Fruit fly (Drosophila melanogaster) whole organism, embryonic: ENCODE data around the gene Rab9.

Experiments used
- Atf-2 ChIP-seq: fragments of 200-800 bp; sonication (Bioruptor generic); optimal IDR thresholded peaks from 2 replicates; lab custom pipeline; 2016; ENCODE audit warnings: missing biosample characterization, missing genetic modification characterization
- Atf3 ChIP-seq: fragments of 200-800 bp; sonication (Bioruptor generic); optimal IDR thresholded peaks from 3 replicates; lab custom pipeline; 2016; ENCODE audit warnings: missing biosample characterization, missing genetic modification characterization
- CG10431 ChIP-seq: fragments of 200-800 bp; sonication (Bioruptor generic); optimal IDR thresholded peaks from 3 replicates; lab custom pipeline; 2018; ENCODE audit warnings: missing biosample characterization, mild to moderate bottlenecking, missing genetic modification characterization
- CG11456 ChIP-seq: fragments of 200-800 bp; sonication (Bioruptor generic); IDR thresholded peaks from 3 replicates; pipeline ENCODE4 v1.3.6; 2022; ENCODE audit warnings: missing biosample characterization, missing genetic modification characterization
- CG1233 ChIP-seq: fragments of 200-800 bp; sonication (Bioruptor generic); optimal IDR thresholded peaks from 4 replicates; lab custom pipeline; 2018; ENCODE audit warnings: missing biosample characterization, mild to moderate bottlenecking, missing genetic modification characterization
- CG12942 ChIP-seq: fragments of 200-800 bp; sonication (Bioruptor generic); optimal IDR thresholded peaks from 3 replicates; lab custom pipeline; 2016; ENCODE audit warnings: missing biosample characterization, missing genetic modification characterization
- CG13123 ChIP-seq: fragments of 200-800 bp; sonication (Bioruptor generic); optimal IDR thresholded peaks from 2 replicates; lab custom pipeline; 2016; ENCODE audit warnings: missing biosample characterization, missing genetic modification characterization
- CG15011 ChIP-seq: fragments of 200-800 bp; sonication (Bioruptor generic); optimal IDR thresholded peaks from 3 replicates; lab custom pipeline; 2018; ENCODE audit warnings: missing biosample characterization, mild to moderate bottlenecking, missing genetic modification characterization
- CG1603 ChIP-seq: fragments of 200-800 bp; sonication (Bioruptor generic); optimal IDR thresholded peaks from 2 replicates; lab custom pipeline; 2019; ENCODE audit warnings: missing biosample characterization, mild to moderate bottlenecking, missing genetic modification characterization, moderate library complexity
- CG17328 ChIP-seq: fragments of 200-800 bp; sonication (Bioruptor generic); IDR thresholded peaks from 2 replicates; pipeline ENCODE4 v1.3.6; 2022; ENCODE audit warnings: missing biosample characterization, missing genetic modification characterization
- CG18262 ChIP-seq: fragments of 200-800 bp; optimal IDR thresholded peaks from 3 replicates; lab custom pipeline; 2019; ENCODE audit warnings: missing biosample characterization, mild to moderate bottlenecking, missing genetic modification characterization, moderate library complexity
- CG2129 ChIP-seq: fragments of 200-800 bp; sonication (Bioruptor generic); IDR thresholded peaks from 2 replicates; pipeline ENCODE4 v1.3.6; 2022; ENCODE audit warnings: missing biosample characterization, missing genetic modification characterization; ENCODE audit not compliant: partially characterized antibody
- CG3065 ChIP-seq: fragments of 200-800 bp; sonication (Bioruptor generic); optimal IDR thresholded peaks from 2 replicates; lab custom pipeline; 2016; ENCODE audit warnings: missing biosample characterization, missing genetic modification characterization
- CG3847 ChIP-seq: fragments of 200-800 bp; sonication (Bioruptor generic); IDR thresholded peaks from 2 replicates; pipeline ENCODE4 v1.3.6; 2022; ENCODE audit warnings: missing biosample characterization, missing genetic modification characterization
- CG7271 ChIP-seq: fragments of 200-800 bp; sonication (Bioruptor generic); optimal IDR thresholded peaks from 2 replicates; lab custom pipeline; 2018; ENCODE audit warnings: missing biosample characterization, mild to moderate bottlenecking, missing genetic modification characterization, moderate library complexity
- CG7372 ChIP-seq: fragments of 200-800 bp; sonication (Bioruptor generic); IDR thresholded peaks from 2 replicates; pipeline ENCODE4 v1.3.6; 2022; ENCODE audit warnings: missing biosample characterization, missing genetic modification characterization
- CG8290 ChIP-seq, 3 experiments: fragments of 200-800 bp; sonication (Bioruptor generic); optimal IDR thresholded peaks; 2 replicates each; lab custom pipeline; 2016 to 2019; ENCODE audit warnings: missing biosample characterization in 3 of 3, missing genetic modification characterization in 3 of 3, mild to moderate bottlenecking in 2 of 3, moderate library complexity in 1 of 3
- Dad ChIP-seq: fragments of 200-800 bp; sonication (Bioruptor generic); optimal IDR thresholded peaks from 3 replicates; lab custom pipeline; 2016; ENCODE audit warnings: missing biosample characterization, missing genetic modification characterization
- Eip74EF ChIP-seq, 2 experiments: fragments of 200-800 bp in 1 of 2; fragments of >200 bp in 1 of 2; sonication (Bioruptor generic) in 1 of 2; optimal IDR thresholded peaks; 2 replicates each; lab custom pipeline; 2017 to 2019; ENCODE audit warnings: missing biosample characterization in 2 of 2, missing genetic modification characterization in 2 of 2, mild to moderate bottlenecking in 1 of 2, moderate library complexity in 1 of 2
- Ets97D ChIP-seq: fragments of 200-800 bp; sonication (Bioruptor generic); optimal IDR thresholded peaks from 3 replicates; lab custom pipeline; 2016; ENCODE audit warnings: missing biosample characterization, missing genetic modification characterization
- Fer3 ChIP-seq: fragments of 200-800 bp; sonication (Bioruptor generic); optimal IDR thresholded peaks from 2 replicates; lab custom pipeline; 2018; ENCODE audit warnings: missing biosample characterization, mild to moderate bottlenecking, missing genetic modification characterization, moderate library complexity
- Gug ChIP-seq: fragments of 200-800 bp; sonication (Bioruptor generic); IDR thresholded peaks from 4 replicates; pipeline ENCODE4 v1.3.6; 2022; ENCODE audit warnings: missing biosample characterization, missing genetic modification characterization
- HLH54F ChIP-seq: fragments of 200-800 bp; sonication (Bioruptor generic); optimal IDR thresholded peaks from 3 replicates; lab custom pipeline; 2016; ENCODE audit warnings: missing biosample characterization, missing genetic modification characterization
- Jarid2 ChIP-seq: fragments of 200-800 bp; sonication (Bioruptor generic); optimal IDR thresholded peaks from 3 replicates; lab custom pipeline; 2017; ENCODE audit warnings: mild to moderate bottlenecking, missing biosample characterization, missing genetic modification reagents, missing genetic modification characterization
- Lpt ChIP-seq: fragments of >200 bp; optimal IDR thresholded peaks from 2 replicates; lab custom pipeline; 2018; ENCODE audit warnings: missing biosample characterization, missing genetic modification characterization
- Ptx1 ChIP-seq: fragments of 200-800 bp; sonication (Bioruptor generic); IDR thresholded peaks from 2 replicates; pipeline ENCODE4 v1.3.6; 2022; ENCODE audit warnings: missing biosample characterization, missing genetic modification characterization
- Scr ChIP-seq: fragments of 200-800 bp; sonication (Bioruptor generic); IDR thresholded peaks from 2 replicates; pipeline ENCODE4 v1.3.6; 2022; ENCODE audit warnings: missing biosample characterization, missing genetic modification characterization; ENCODE audit not compliant: partially characterized antibody
- Taf1 ChIP-seq: fragments of 200-800 bp; sonication (Bioruptor generic); IDR thresholded peaks from 2 replicates; pipeline ENCODE4 v1.3.6; 2022; ENCODE audit warnings: missing biosample characterization, missing genetic modification characterization
- Vsx1 ChIP-seq: fragments of 200-800 bp; sonication (Bioruptor generic); optimal IDR thresholded peaks from 2 replicates; lab custom pipeline; 2017; ENCODE audit warnings: missing biosample characterization, mild to moderate bottlenecking, missing genetic modification characterization, missing genetic modification reagents
- aop ChIP-seq: fragments of 200-800 bp; sonication (Bioruptor generic); IDR thresholded peaks from 2 replicates; pipeline ENCODE4 v1.3.6; 2022; ENCODE audit warnings: missing biosample characterization, missing genetic modification characterization
- bsh ChIP-seq, 2 experiments: fragments of 200-800 bp; sonication (Bioruptor generic); optimal IDR thresholded peaks; 2 replicates each; lab custom pipeline; 2017 to 2018; ENCODE audit warnings: mild to moderate bottlenecking in 2 of 2, missing biosample characterization in 2 of 2, missing genetic modification characterization in 2 of 2, moderate library complexity in 1 of 2
- cas ChIP-seq: fragments of 200-800 bp; sonication (Bioruptor generic); IDR thresholded peaks from 2 replicates; pipeline ENCODE4 v1.3.6; 2022; ENCODE audit warnings: missing biosample characterization, missing genetic modification characterization
- danr ChIP-seq: fragments of 200-800 bp; sonication (Bioruptor generic); IDR thresholded peaks from 2 replicates; pipeline ENCODE4 v1.3.6; 2022; ENCODE audit warnings: missing biosample characterization, missing genetic modification characterization
- emc ChIP-seq: fragments of 200-800 bp; sonication (Bioruptor generic); optimal IDR thresholded peaks from 2 replicates; lab custom pipeline; 2016; ENCODE audit warnings: missing biosample characterization, missing genetic modification characterization
- gcm2 ChIP-seq: fragments of 200-800 bp; sonication (Bioruptor generic); optimal IDR thresholded peaks from 2 replicates; lab custom pipeline; 2016; ENCODE audit warnings: missing biosample characterization, missing genetic modification characterization
- her ChIP-seq: fragments of 200-800 bp; sonication (Bioruptor generic); optimal IDR thresholded peaks from 2 replicates; lab custom pipeline; 2016; ENCODE audit warnings: missing biosample characterization, missing genetic modification characterization
- ken ChIP-seq: fragments of 200-800 bp; sonication (Bioruptor generic); IDR thresholded peaks from 3 replicates; pipeline ENCODE4 v1.3.6; 2022; ENCODE audit warnings: missing biosample characterization, missing genetic modification characterization
- lov ChIP-seq, 2 experiments: fragments of 200-800 bp in 1 of 2; fragments of >200 bp in 1 of 2; sonication (Bioruptor generic) in 1 of 2; IDR thresholded peaks in 1 of 2; optimal IDR thresholded peaks in 1 of 2; 2 replicates in 1 of 2; 3 replicates in 1 of 2; pipeline versions ENCODE4 v1.3.6 to Lab custom; 2017 to 2022; ENCODE audit warnings: missing biosample characterization in 1 of 2, missing genetic modification characterization in 1 of 2
- oc ChIP-seq: fragments of 200-800 bp; sonication (Bioruptor generic); optimal IDR thresholded peaks from 2 replicates; lab custom pipeline; 2018; ENCODE audit warnings: missing biosample characterization, mild to moderate bottlenecking, missing genetic modification characterization, moderate library complexity
- odd ChIP-seq: fragments of 200-800 bp; sonication (Bioruptor generic); optimal IDR thresholded peaks from 2 replicates; lab custom pipeline; 2017; ENCODE audit warnings: missing biosample characterization, mild to moderate bottlenecking, missing genetic modification characterization
- org-1 ChIP-seq: fragments of 200-800 bp; sonication (Bioruptor generic); optimal IDR thresholded peaks from 2 replicates; lab custom pipeline; 2017; ENCODE audit warnings: missing biosample characterization, missing genetic modification characterization
- pb ChIP-seq: fragments of 200-800 bp; sonication (Bioruptor generic); optimal IDR thresholded peaks from 3 replicates; lab custom pipeline; 2016; ENCODE audit warnings: missing biosample characterization, missing genetic modification characterization
- pfk ChIP-seq: fragments of 200-800 bp; sonication (Bioruptor generic); optimal IDR thresholded peaks from 2 replicates; lab custom pipeline; 2018; ENCODE audit warnings: missing biosample characterization, mild to moderate bottlenecking, missing genetic modification characterization, moderate library complexity
- sc ChIP-seq, 3 experiments: fragments of >200 bp in 2 of 3; fragments of 200-800 bp in 1 of 3; sonication (Bioruptor generic) in 1 of 3; optimal IDR thresholded peaks; 2 replicates in 2 of 3; 3 replicates in 1 of 3; lab custom pipeline; 2017; ENCODE audit warnings: mild to moderate bottlenecking in 1 of 3, missing biosample characterization in 1 of 3, missing genetic modification characterization in 1 of 3, missing genetic modification reagents in 1 of 3
- seq ChIP-seq: fragments of 200-800 bp; sonication (Bioruptor generic); IDR thresholded peaks from 2 replicates; pipeline ENCODE4 v1.3.6; 2022; ENCODE audit warnings: missing biosample characterization, missing genetic modification characterization
- slbo ChIP-seq: fragments of 200-800 bp; sonication (Bioruptor generic); IDR thresholded peaks from 2 replicates; pipeline ENCODE4 v1.3.6; 2022; ENCODE audit warnings: missing biosample characterization, missing genetic modification characterization
- sna ChIP-seq: fragments of 200-800 bp; sonication (Bioruptor generic); IDR thresholded peaks from 2 replicates; pipeline ENCODE4 v1.3.6; 2022; ENCODE audit warnings: missing biosample characterization, missing genetic modification characterization; ENCODE audit not compliant: partially characterized antibody

The Rab9 gene

DNA sequence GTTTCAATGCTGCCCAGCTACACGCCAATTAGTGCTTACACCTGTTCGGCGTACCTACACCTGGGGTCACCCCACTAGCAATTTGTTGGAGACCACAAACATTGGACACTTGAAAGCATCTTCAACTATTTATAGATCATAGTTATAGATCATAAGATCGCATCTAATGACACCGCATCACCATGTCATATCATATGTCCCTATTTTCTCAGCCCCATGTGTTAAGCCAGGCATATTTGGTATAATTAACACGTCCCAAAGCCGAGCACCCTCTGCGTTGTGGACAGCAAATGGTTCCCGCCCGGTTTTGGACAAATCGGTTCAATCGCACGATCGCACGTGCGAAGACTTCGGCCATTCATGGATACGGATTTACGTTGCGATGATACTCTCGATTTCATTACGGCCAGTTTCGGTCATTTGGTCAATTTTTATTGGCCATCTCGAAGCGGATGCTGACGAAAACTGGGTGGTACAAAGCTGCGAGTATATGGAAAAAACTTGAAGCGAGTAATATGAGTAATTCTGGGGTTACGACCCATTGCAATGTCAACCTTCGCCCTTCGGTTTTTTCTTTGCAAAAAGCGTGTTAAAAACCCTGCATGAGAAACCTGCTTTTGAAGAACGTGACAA, 7.3 kb downstream of the Rab9 start (continued):
- TF ChIP-seq Lpt (GFP tag; lab: Kevin White, UChicago) (no peak), Taf1 (GFP tag; lab: Robert Waterston, UW) (peak; percentile 30; the same call in 1 of the 2 replicates), ken (GFP tag; lab: Robert Waterston, UW) (peak; percentile 92), danr (GFP tag; lab: Robert Waterston, UW) (0 out of 2 replicates have a peak, but pooled peaks have one; percentile 36), CG10431 (GFP tag; lab: Kevin White, UChicago) (no peak), pb (GFP tag; lab: Kevin White, UChicago) (peak; percentile 64), Gug (GFP tag; lab: Robert Waterston, UW) (0 out of 4 replicates have a peak, but pooled peaks have one; percentile 23), Vsx1 (peak; percentile 67), her (GFP tag; lab: Kevin White, UChicago) (peak; percentile 88), Ptx1 (peak; percentile 79), org-1 (peak; percentile 91), CG7372 (peak; percentile 58; the same call in 1 of the 2 replicates), Dad (peak; percentile 51), CG8290 (GFP tag; optimal IDR thresholded peaks at IDR 0.05; lab: Kevin White, UChicago) (peak; percentile 62), CG8290 (tag; optimal IDR thresholded peaks at IDR 0.05; lab: Kevin White, UChicago) (peak in 1 of 2 experiments; percentile 98), seq (GFP tag; lab: Robert Waterston, UW) (peak; percentile 89), CG3847 (GFP tag; lab: Robert Waterston, UW) (peak; percentile 90), CG3065 (peak; percentile 77), sna (GFP tag; lab: Robert Waterston, UW) (no peak), CG11456 (peak; percentile 71; the same call in 1 of the 3 replicates), pfk (GFP tag; lab: Kevin White, UChicago) (no peak), CG2129 (GFP tag; lab: Robert Waterston, UW) (no peak), aop (GFP tag; lab: Robert Waterston, UW) (no peak), CG15011 (peak; percentile 50), odd (GFP tag; lab: Kevin White, UChicago) (peak; percentile 85), emc (GFP tag; lab: Kevin White, UChicago) (no peak), Ets97D (peak; percentile 8), HLH54F (GFP tag; lab: Kevin White, UChicago) (peak; percentile 88), CG12942 (GFP tag; lab: Kevin White, UChicago) (peak; percentile 59), CG1603 (tag; lab: Kevin White, UChicago) (peak; percentile 92), Eip74EF (GFP tag; optimal IDR thresholded peaks at IDR 0.05; lab: Kevin White, UChicago) (peak in 1 of 2 experiments; percentile 72), lov (optimal IDR thresholded peaks at IDR 0.05; lab: Kevin White, UChicago) (no peak), lov (GFP tag; IDR thresholded peaks at IDR 0.05; lab: Robert Waterston, UW) (peak; percentile 33; the same call in 1 of the 3 replicates), sc (optimal IDR thresholded peaks at IDR 0.05; lab: Kevin White, UChicago) (no peak), sc (GFP tag; optimal IDR thresholded peaks at IDR 0.05; lab: Kevin White, UChicago) (peak; percentile 54), Atf3 (GFP tag; lab: Kevin White, UChicago) (peak; percentile 58), CG18262 (tag; lab: Kevin White, UChicago) (peak; percentile 70), CG17328 (peak; percentile 94), bsh (GFP tag; optimal IDR thresholded peaks at IDR 0.05; lab: Kevin White, UChicago) (peak in 1 of 2 experiments; percentile 77), cas (GFP tag; lab: Robert Waterston, UW) (no peak), CG13123 (GFP tag; lab: Kevin White, UChicago) (peak; percentile 67), gcm2 (peak; percentile 57), Atf-2 (peak; percentile 44), slbo (GFP tag; lab: Robert Waterston, UW) (peak; percentile 85), CG7271 (tag; lab: Kevin White, UChicago) (no peak), Scr (0 out of 2 replicates have a peak, but pooled peaks have one; percentile 24), CG1233 (GFP tag; lab: Kevin White, UChicago) (peak; percentile 45), oc (tag; lab: Kevin White, UChicago) (peak; percentile 93), Jarid2 (GFP tag; lab: Kevin White, UChicago) (peak; percentile 26), Fer3 (peak; percentile 67)
